Fruit fly (Drosophila melanogaster): ENCODE data around the gene CG7236.

CG7236 gene

DNA sequence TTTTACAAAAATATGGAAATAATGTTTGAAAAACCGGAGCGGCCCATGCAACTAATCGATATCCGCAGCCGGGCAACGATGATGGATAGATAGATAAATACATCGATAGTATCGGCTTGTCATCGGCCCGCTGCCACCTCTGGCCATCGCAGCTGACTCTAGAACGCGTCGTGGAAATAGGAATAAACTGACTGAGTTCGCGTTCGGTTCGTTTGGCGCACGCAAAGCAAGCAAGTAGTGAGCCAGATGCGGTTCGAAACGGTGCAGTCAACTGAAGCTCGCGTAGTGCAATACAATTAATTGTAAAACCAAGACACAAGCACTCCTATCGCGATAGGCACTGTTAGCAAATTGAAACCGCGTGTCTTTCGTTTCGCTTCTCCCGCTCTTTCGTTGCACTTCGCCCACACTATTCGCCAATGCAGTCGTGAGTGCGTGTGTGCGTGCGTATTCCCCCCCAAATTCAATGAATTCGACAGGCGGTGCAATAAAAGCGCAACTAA, 18.4 kb downstream of the CG7236 start, which contains the start of gene CG11030 (continued):
- TF ChIP-seq CG7271 (tag; optimal IDR thresholded peaks at IDR 0.05) = peak; percentile 67
- peak; percentile 5 for TF ChIP-seq CG4424 (GFP tag; optimal IDR thresholded peaks at IDR 0.05)
- no peak for TF ChIP-seq tgo (GFP tag; IDR thresholded peaks at IDR 0.05)
- TF ChIP-seq wor (GFP tag; IDR thresholded peaks at IDR 0.05) = no peak
- peak; percentile 26 for TF ChIP-seq CG10267 (tag; optimal IDR thresholded peaks at IDR 0.05)
- no peak for TF ChIP-seq org-1 (GFP tag; optimal IDR thresholded peaks at IDR 0.05)
- peak; percentile 98 for TF ChIP-seq hbn (GFP tag; IDR thresholded peaks at IDR 0.05; ENCODE audit: partially characterized antibody)
- no peak for TF ChIP-seq sqz (GFP tag; optimal IDR thresholded peaks at IDR 0.05)
- TF ChIP-seq CG14667 (GFP tag; IDR thresholded peaks at IDR 0.05) = no peak
- TF ChIP-seq Lim3 (GFP tag; IDR thresholded peaks at IDR 0.05) = no peak
- peak; percentile 75 for TF ChIP-seq MESR4 (GFP tag; optimal IDR thresholded peaks at IDR 0.05)
- no peak for TF ChIP-seq zfh2 (GFP tag; optimal IDR thresholded peaks at IDR 0.05)
- peak; percentile 86 for TF ChIP-seq MBD-R2 (GFP tag; IDR thresholded peaks at IDR 0.05)
- TF ChIP-seq gce (GFP tag; IDR thresholded peaks at IDR 0.05) = no peak
- TF ChIP-seq CG10321 (GFP tag; IDR thresholded peaks at IDR 0.05) = no peak
- peak; percentile 58 for TF ChIP-seq onecut (GFP tag; IDR thresholded peaks at IDR 0.05)
- TF ChIP-seq H15 (GFP tag; IDR thresholded peaks at IDR 0.05) = no peak
- no peak for TF ChIP-seq Camta (GFP tag; optimal IDR thresholded peaks at IDR 0.05)
- peak; percentile 38; the same call in 1 of the 2 replicates for TF ChIP-seq slbo (GFP tag; IDR thresholded peaks at IDR 0.05)
- TF ChIP-seq CG17328 (GFP tag; IDR thresholded peaks at IDR 0.05) = 0 out of 2 replicates have a peak, but pooled peaks have one; percentile 6
- no peak for TF ChIP-seq Sry-β (GFP tag; optimal IDR thresholded peaks at IDR 0.05)
- TF ChIP-seq CG15514 (GFP tag; optimal IDR thresholded peaks at IDR 0.05) = peak; percentile 65
- no peak for TF ChIP-seq CG11696 (GFP tag; IDR thresholded peaks at IDR 0.05)
- no peak for TF ChIP-seq btn (GFP tag; optimal IDR thresholded peaks at IDR 0.05)
- peak; percentile 100 for TF ChIP-seq bbx (GFP tag; IDR thresholded peaks at IDR 0.05; ENCODE audit: partially characterized antibody)
- TF ChIP-seq cg (GFP tag; optimal IDR thresholded peaks at IDR 0.05) = peak; percentile 53
- no peak for TF ChIP-seq ftz-f1 (GFP tag; optimal IDR thresholded peaks at IDR 0.05)
- TF ChIP-seq CG7745 (tag; optimal IDR thresholded peaks at IDR 0.05) = no peak
- no peak for TF ChIP-seq nau (GFP tag; optimal IDR thresholded peaks at IDR 0.05)
- TF ChIP-seq CG8359 (GFP tag; optimal IDR thresholded peaks at IDR 0.05; ENCODE audit: borderline replicate concordance) = no peak
- TF ChIP-seq disco-r (GFP tag; optimal IDR thresholded peaks at IDR 0.05) = no peak
- no peak for TF ChIP-seq exex (tag; optimal IDR thresholded peaks at IDR 0.05)
- TF ChIP-seq CTCF (GFP tag; optimal IDR thresholded peaks at IDR 0.05) = no peak
- peak; percentile 98 for TF ChIP-seq nerfin-2 (GFP tag; IDR thresholded peaks at IDR 0.05; ENCODE audit: partially characterized antibody)
- TF ChIP-seq CG2120 (GFP tag; optimal IDR thresholded peaks at IDR 0.05) = no peak
- peak; percentile 98 for TF ChIP-seq knrl (GFP tag; IDR thresholded peaks at IDR 0.05; ENCODE audit: partially characterized antibody)
- no peak for TF ChIP-seq dimm (GFP tag; IDR thresholded peaks at IDR 0.05)
- peak; percentile 57 for TF ChIP-seq stwl (tag; optimal IDR thresholded peaks at IDR 0.05)
- TF ChIP-seq Doc3 (GFP tag; IDR thresholded peaks at IDR 0.05; ENCODE audit: partially characterized antibody) = peak; percentile 98
- TF ChIP-seq CG4282 (GFP tag; optimal IDR thresholded peaks at IDR 0.05) = peak; percentile 10
- no peak for TF ChIP-seq kay (GFP tag; optimal IDR thresholded peaks at IDR 0.05)
- peak; percentile 46 for TF ChIP-seq CHES-1-like (GFP tag; optimal IDR thresholded peaks at IDR 0.05)
- peak; percentile 81 for TF ChIP-seq sens (GFP tag)
- TF ChIP-seq ase (GFP tag; IDR thresholded peaks at IDR 0.05) = no peak
- no peak for TF ChIP-seq CG1233 (GFP tag; optimal IDR thresholded peaks at IDR 0.05)
- TF ChIP-seq Nf-YC (tag; optimal IDR thresholded peaks at IDR 0.05) = no peak
- no peak for TF ChIP-seq HLH54F (GFP tag; optimal IDR thresholded peaks at IDR 0.05)
- no peak for TF ChIP-seq tio (GFP tag; optimal IDR thresholded peaks at IDR 0.05)
- peak; percentile 48 for TF ChIP-seq psq (GFP tag; optimal IDR thresholded peaks at IDR 0.05)
- TF ChIP-seq CG10543 (GFP tag; optimal IDR thresholded peaks at IDR 0.05) = no peak
- TF ChIP-seq da (GFP tag; optimal IDR thresholded peaks at IDR 0.05) = no peak
- TF ChIP-seq CG11247 (GFP tag; IDR thresholded peaks at IDR 0.05) = peak; percentile 54; the same call in 1 of the 2 replicates

All from whole organism, embryonic.